Fruit fly (Drosophila melanogaster) whole organism, embryonic: Measurements from ENCODE around the gene Pp2A-29B.
A peak's percentile ranks its signal among the peaks of the same experiment; 100 is the strongest.

Experiments used
- ATbp ChIP-seq: fragments of 200-800 bp; sonication (Bioruptor generic); optimal IDR thresholded peaks from 2 replicates; lab custom pipeline; 2017; ENCODE audit warnings: missing biosample characterization, mild to moderate bottlenecking, missing genetic modification characterization, missing genetic modification reagents
- Abd-B ChIP-seq: fragments of 200-800 bp; sonication (Bioruptor generic); optimal IDR thresholded peaks from 2 replicates; lab custom pipeline; 2018; ENCODE audit warnings: missing biosample characterization, mild to moderate bottlenecking, missing genetic modification characterization, moderate library complexity
- B-H1 ChIP-seq: fragments of 200-800 bp; sonication (Bioruptor generic); IDR thresholded peaks from 3 replicates; pipeline ENCODE4 v1.3.6; 2022; ENCODE audit warnings: missing biosample characterization, missing genetic modification characterization
- Bgb ChIP-seq: fragments of 200-800 bp; sonication (Bioruptor generic); IDR thresholded peaks from 2 replicates; pipeline ENCODE4 v1.3.6; 2022; ENCODE audit warnings: missing biosample characterization, missing genetic modification characterization; ENCODE audit not compliant: partially characterized antibody
- C15 ChIP-seq: fragments of 200-800 bp; sonication (Bioruptor generic); IDR thresholded peaks from 3 replicates; pipeline ENCODE4 v1.3.6; 2022; ENCODE audit warnings: missing biosample characterization, missing genetic modification characterization
- CG10267 ChIP-seq: fragments of 200-800 bp; sonication (Bioruptor generic); optimal IDR thresholded peaks from 2 replicates; lab custom pipeline; 2018; ENCODE audit warnings: missing biosample characterization, mild to moderate bottlenecking, missing genetic modification characterization, moderate library complexity
- CG10321 ChIP-seq: fragments of 200-800 bp; sonication (Bioruptor generic); IDR thresholded peaks from 2 replicates; pipeline ENCODE4 v1.3.6; 2022; ENCODE audit warnings: missing biosample characterization, missing genetic modification characterization
- CG10366 ChIP-seq: fragments of 200-800 bp; sonication (Bioruptor generic); IDR thresholded peaks from 2 replicates; pipeline ENCODE4 v1.3.6; 2022; ENCODE audit warnings: missing biosample characterization, missing genetic modification characterization
- CG10543 ChIP-seq: fragments of 200-800 bp; sonication (Bioruptor generic); optimal IDR thresholded peaks from 3 replicates; lab custom pipeline; 2017; ENCODE audit warnings: missing biosample characterization, mild to moderate bottlenecking, missing genetic modification characterization, moderate library complexity
- CG10654 ChIP-seq: fragments of 200-800 bp; sonication (Bioruptor generic); optimal IDR thresholded peaks from 2 replicates; lab custom pipeline; 2016; ENCODE audit warnings: missing biosample characterization, missing genetic modification characterization
- CG10959 ChIP-seq: fragments of 200-800 bp; sonication (Bioruptor generic); IDR thresholded peaks from 2 replicates; pipeline ENCODE4 v1.3.6; 2022; ENCODE audit warnings: missing biosample characterization, missing genetic modification characterization
- CG11093 ChIP-seq: fragments of 200-800 bp; sonication (Bioruptor generic); IDR thresholded peaks from 3 replicates; pipeline ENCODE4 v1.3.6; 2022; ENCODE audit warnings: missing biosample characterization, missing genetic modification characterization
- CG11456 ChIP-seq: fragments of 200-800 bp; sonication (Bioruptor generic); IDR thresholded peaks from 3 replicates; pipeline ENCODE4 v1.3.6; 2022; ENCODE audit warnings: missing biosample characterization, missing genetic modification characterization
- CG13296 ChIP-seq: fragments of 200-800 bp; sonication (Bioruptor generic); optimal IDR thresholded peaks from 3 replicates; lab custom pipeline; 2018; ENCODE audit warnings: missing biosample characterization, mild to moderate bottlenecking, missing genetic modification characterization
- CG14014 ChIP-seq: fragments of 200-800 bp; sonication (Bioruptor generic); IDR thresholded peaks from 2 replicates; pipeline ENCODE4 v1.3.6; 2022; ENCODE audit warnings: missing biosample characterization, missing genetic modification characterization
- CG15011 ChIP-seq: fragments of 200-800 bp; sonication (Bioruptor generic); optimal IDR thresholded peaks from 3 replicates; lab custom pipeline; 2018; ENCODE audit warnings: missing biosample characterization, mild to moderate bottlenecking, missing genetic modification characterization
- CG17328 ChIP-seq: fragments of 200-800 bp; sonication (Bioruptor generic); IDR thresholded peaks from 2 replicates; pipeline ENCODE4 v1.3.6; 2022; ENCODE audit warnings: missing biosample characterization, missing genetic modification characterization
- CG17359 ChIP-seq: fragments of 200-800 bp; sonication (Bioruptor generic); optimal IDR thresholded peaks from 3 replicates; lab custom pipeline; 2018; ENCODE audit warnings: missing biosample characterization, mild to moderate bottlenecking, missing genetic modification characterization, moderate library complexity
- CG17612 ChIP-seq: fragments of 200-800 bp; sonication (Bioruptor generic); IDR thresholded peaks from 2 replicates; pipeline ENCODE4 v1.3.6; 2022; ENCODE audit warnings: missing biosample characterization, missing genetic modification characterization
- CG2199 ChIP-seq: fragments of 200-800 bp; sonication (Bioruptor generic); IDR thresholded peaks from 3 replicates; pipeline ENCODE4 v1.3.6; 2022; ENCODE audit warnings: missing biosample characterization, missing genetic modification characterization
- CG32772 ChIP-seq: fragments of 200-800 bp; sonication (Bioruptor generic); IDR thresholded peaks from 2 replicates; pipeline ENCODE4 v1.3.6; 2022; ENCODE audit warnings: missing biosample characterization, missing genetic modification characterization
- CG43689 ChIP-seq: fragments of 200-800 bp; sonication (Bioruptor generic); IDR thresholded peaks from 2 replicates; pipeline ENCODE4 v1.3.6; 2022; ENCODE audit warnings: missing biosample characterization, missing genetic modification characterization
- CG6272 ChIP-seq: fragments of 200-800 bp; sonication (Bioruptor generic); IDR thresholded peaks from 2 replicates; pipeline ENCODE4 v1.3.6; 2022; ENCODE audit warnings: missing biosample characterization, missing genetic modification characterization
- CG9932 ChIP-seq: fragments of 200-800 bp; sonication (Bioruptor generic); IDR thresholded peaks from 2 replicates; pipeline ENCODE4 v1.3.6; 2022; ENCODE audit warnings: missing biosample characterization, missing genetic modification characterization
- Chrac-16 ChIP-seq: fragments of 200-800 bp; sonication (Bioruptor generic); optimal IDR thresholded peaks from 3 replicates; lab custom pipeline; 2016; ENCODE audit warnings: missing biosample characterization, missing genetic modification characterization
- Deaf1 ChIP-seq: fragments of 200-800 bp; optimal IDR thresholded peaks from 3 replicates; lab custom pipeline; 2019; ENCODE audit warnings: missing biosample characterization, mild to moderate bottlenecking, missing genetic modification characterization, moderate library complexity
- E2f2 ChIP-seq: fragments of 200-800 bp; sonication (Bioruptor generic); IDR thresholded peaks from 2 replicates; pipeline ENCODE4 v1.3.6; 2022; ENCODE audit warnings: missing biosample characterization, missing genetic modification characterization
- Elba2 ChIP-seq: fragments of 200-800 bp; sonication (Bioruptor generic); optimal IDR thresholded peaks from 3 replicates; lab custom pipeline; 2016; ENCODE audit warnings: missing biosample characterization, missing genetic modification characterization
- Gsc ChIP-seq: fragments of 200-800 bp; sonication (Bioruptor generic); IDR thresholded peaks from 2 replicates; pipeline ENCODE4 v1.3.6; 2022; ENCODE audit warnings: missing biosample characterization, missing genetic modification characterization
- Gug ChIP-seq: fragments of 200-800 bp; sonication (Bioruptor generic); IDR thresholded peaks from 4 replicates; pipeline ENCODE4 v1.3.6; 2022; ENCODE audit warnings: missing biosample characterization, missing genetic modification characterization
- HLH54F ChIP-seq: fragments of 200-800 bp; sonication (Bioruptor generic); optimal IDR thresholded peaks from 3 replicates; lab custom pipeline; 2016; ENCODE audit warnings: missing biosample characterization, missing genetic modification characterization
- Mes4 ChIP-seq: fragments of 200-800 bp; sonication (Bioruptor generic); optimal IDR thresholded peaks from 2 replicates; lab custom pipeline; 2016; ENCODE audit warnings: missing biosample characterization, missing genetic modification characterization
- NC2β ChIP-seq: fragments of 200-800 bp; sonication (Bioruptor generic); optimal IDR thresholded peaks from 2 replicates; lab custom pipeline; 2016; ENCODE audit warnings: missing biosample characterization, missing genetic modification characterization
- Ravus ChIP-seq: fragments of 200-800 bp; sonication (Bioruptor generic); IDR thresholded peaks from 2 replicates; pipeline ENCODE4 v1.3.6; 2022; ENCODE audit warnings: missing biosample characterization, missing genetic modification characterization
- Rx ChIP-seq: fragments of 200-800 bp; sonication (Bioruptor generic); IDR thresholded peaks from 2 replicates; pipeline ENCODE4 v1.3.6; 2022; ENCODE audit warnings: missing biosample characterization, missing genetic modification characterization
- Xrp1 ChIP-seq: fragments of 200-800 bp; sonication (Bioruptor generic); IDR thresholded peaks from 2 replicates; pipeline ENCODE4 v1.3.6; 2022; ENCODE audit warnings: missing biosample characterization, missing genetic modification characterization
- aop ChIP-seq: fragments of 200-800 bp; sonication (Bioruptor generic); IDR thresholded peaks from 2 replicates; pipeline ENCODE4 v1.3.6; 2022; ENCODE audit warnings: missing biosample characterization, missing genetic modification characterization
- bcd ChIP-seq: fragments of 200-800 bp; sonication (Bioruptor generic); optimal IDR thresholded peaks from 2 replicates; lab custom pipeline; 2017; ENCODE audit warnings: missing biosample characterization, mild to moderate bottlenecking, missing genetic modification characterization
- bigmax ChIP-seq: fragments of 200-800 bp; sonication (Bioruptor generic); optimal IDR thresholded peaks from 2 replicates; lab custom pipeline; 2018; ENCODE audit warnings: missing biosample characterization, mild to moderate bottlenecking, missing genetic modification characterization
- cad ChIP-seq: fragments of >200 bp; optimal IDR thresholded peaks from 2 replicates; lab custom pipeline; 2017; ENCODE audit warnings: missing biosample characterization, missing genetic modification characterization
- dpn ChIP-seq, 2 experiments: fragments of 200-800 bp; sonication (Bioruptor generic); optimal IDR thresholded peaks; 3 replicates each; lab custom pipeline; 2016; ENCODE audit warnings: missing biosample characterization in 2 of 2, missing genetic modification characterization in 2 of 2
- jing ChIP-seq: fragments of 200-800 bp; sonication (Bioruptor generic); optimal IDR thresholded peaks from 2 replicates; lab custom pipeline; 2018; ENCODE audit warnings: missing biosample characterization, mild to moderate bottlenecking, missing genetic modification characterization
- knrl ChIP-seq: fragments of 200-800 bp; sonication (Bioruptor generic); IDR thresholded peaks from 3 replicates; pipeline ENCODE4 v1.3.6; 2022; ENCODE audit warnings: missing biosample characterization, missing genetic modification characterization; ENCODE audit not compliant: partially characterized antibody
- lilli ChIP-seq: fragments of 200-800 bp; sonication (Bioruptor generic); optimal IDR thresholded peaks from 3 replicates; lab custom pipeline; 2016; ENCODE audit warnings: missing biosample characterization, missing genetic modification characterization
- oc ChIP-seq: fragments of 200-800 bp; sonication (Bioruptor generic); optimal IDR thresholded peaks from 2 replicates; lab custom pipeline; 2018; ENCODE audit warnings: missing biosample characterization, mild to moderate bottlenecking, missing genetic modification characterization, moderate library complexity
- run ChIP-seq: fragments of 200-800 bp; sonication (Bioruptor generic); optimal IDR thresholded peaks from 3 replicates; lab custom pipeline; 2018; ENCODE audit warnings: missing biosample characterization, mild to moderate bottlenecking, missing genetic modification characterization
- slou ChIP-seq: fragments of 200-800 bp; sonication (Bioruptor generic); optimal IDR thresholded peaks from 3 replicates; lab custom pipeline; 2016; ENCODE audit warnings: missing biosample characterization, missing genetic modification characterization
- sug ChIP-seq: fragments of 200-800 bp; optimal IDR thresholded peaks from 2 replicates; lab custom pipeline; 2019; ENCODE audit warnings: missing biosample characterization, mild to moderate bottlenecking, missing genetic modification characterization, moderate library complexity
- tll ChIP-seq, 2 experiments: fragments of 200-800 bp in 1 of 2; fragments of >200 bp in 1 of 2; sonication (Bioruptor generic) in 1 of 2; optimal IDR thresholded peaks; 2 replicates each; lab custom pipeline; 2017 to 2019; ENCODE audit warnings: missing biosample characterization in 2 of 2, missing genetic modification characterization in 2 of 2, mild to moderate bottlenecking in 1 of 2, moderate library complexity in 1 of 2
- vfl ChIP-seq: fragments of 200-800 bp; sonication (Bioruptor generic); optimal IDR thresholded peaks from 2 replicates; lab custom pipeline; 2016; ENCODE audit warnings: missing biosample characterization, missing genetic modification characterization
- vnd ChIP-seq: fragments of 200-800 bp; sonication (Bioruptor generic); IDR thresholded peaks from 3 replicates; pipeline ENCODE4 v1.3.6; 2022; ENCODE audit warnings: missing biosample characterization, missing genetic modification characterization; ENCODE audit not compliant: partially characterized antibody
- vvl ChIP-seq: fragments of 200-800 bp; sonication (Bioruptor generic); IDR thresholded peaks from 2 replicates; pipeline ENCODE4 v1.3.6; 2022; ENCODE audit warnings: missing biosample characterization, missing genetic modification characterization

The Pp2A-29B gene

DNA sequence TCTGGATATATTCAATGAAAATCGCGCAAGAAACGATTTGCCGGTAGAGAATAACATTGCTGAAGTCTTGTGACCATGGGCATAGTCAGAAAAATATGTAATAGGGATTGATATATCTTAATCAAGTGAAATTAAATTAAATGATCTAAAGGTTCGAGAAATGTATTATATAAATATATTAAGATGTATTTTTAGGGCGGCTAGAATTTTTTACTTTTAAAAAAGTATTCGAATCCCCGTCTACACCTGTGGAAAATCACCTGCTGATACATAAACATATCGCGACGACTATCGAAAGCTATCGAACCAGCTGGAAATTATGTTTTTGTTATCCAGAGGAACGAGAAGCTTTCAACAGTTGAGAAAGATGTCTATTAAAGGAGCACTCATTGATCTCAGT is 10.9 kb downstream of the Pp2A-29B start, which contains the start of the genes CG13390 and CG17294 (continued):
- TF ChIP-seq knrl (GFP tag; lab: Robert Waterston, UW): peak; percentile 76
- TF ChIP-seq C15 (GFP tag; lab: Robert Waterston, UW): peak; percentile 99
- TF ChIP-seq CG10321 (GFP tag; lab: Robert Waterston, UW): peak; percentile 90
- peak; percentile 99 for TF ChIP-seq Rx
- peak; percentile 90 for TF ChIP-seq NC2β (GFP tag; lab: Kevin White, UChicago)
- TF ChIP-seq vfl (GFP tag; lab: Kevin White, UChicago): peak; percentile 96
- TF ChIP-seq oc (tag; lab: Kevin White, UChicago): peak; percentile 100
- TF ChIP-seq CG10959 (GFP tag; lab: Robert Waterston, UW): peak; percentile 99
- peak; percentile 99 for TF ChIP-seq CG11456
- peak; percentile 98 for TF ChIP-seq ATbp (GFP tag; lab: Kevin White, UChicago)
- peak; percentile 99 for TF ChIP-seq slou
- TF ChIP-seq aop (GFP tag; lab: Robert Waterston, UW): peak; percentile 97
- TF ChIP-seq CG17612 (GFP tag; lab: Robert Waterston, UW): peak; percentile 99
- peak; percentile 99 for TF ChIP-seq CG10366
- TF ChIP-seq E2f2 (GFP tag; lab: Robert Waterston, UW): peak; percentile 92
- peak; percentile 100 for TF ChIP-seq CG13296 (GFP tag; lab: Kevin White, UChicago)
- peak; percentile 98 for TF ChIP-seq CG10267 (tag; lab: Kevin White, UChicago)
- TF ChIP-seq Deaf1 (tag; lab: Kevin White, UChicago): peak; percentile 92
- peak; percentile 98 for TF ChIP-seq CG10543
- peak; percentile 99 for TF ChIP-seq lilli (GFP tag; lab: Kevin White, UChicago)
- peak; percentile 99 for TF ChIP-seq Gug
- TF ChIP-seq CG6272: peak; percentile 99
- TF ChIP-seq bcd (GFP tag; lab: Kevin White, UChicago): peak; percentile 99
- peak; percentile 99 for TF ChIP-seq Chrac-16 (GFP tag; lab: Kevin White, UChicago)
- TF ChIP-seq CG2199 (GFP tag; lab: Robert Waterston, UW): peak; percentile 99
- TF ChIP-seq tll (GFP tag; optimal IDR thresholded peaks at IDR 0.05; lab: Kevin White, UChicago): peak in 1 of 2 experiments; percentile 84
- TF ChIP-seq Xrp1 (GFP tag; lab: Robert Waterston, UW): peak; percentile 100
- peak; percentile 99 for TF ChIP-seq Ravus
- peak; percentile 100 for TF ChIP-seq CG17359 (tag; lab: Kevin White, UChicago)
- TF ChIP-seq Abd-B (GFP tag; lab: Kevin White, UChicago): peak; percentile 100
- TF ChIP-seq dpn (GFP tag; optimal IDR thresholded peaks at IDR 0.05; lab: Kevin White, UChicago): peak; percentile 96 to 100
- peak; percentile 98 for TF ChIP-seq Gsc (GFP tag; lab: Robert Waterston, UW)
- peak; percentile 82 for TF ChIP-seq Elba2 (GFP tag; lab: Kevin White, UChicago)
- peak; percentile 99 for TF ChIP-seq jing (GFP tag; lab: Kevin White, UChicago)
- TF ChIP-seq CG9932: peak; percentile 100
- peak; percentile 99 for TF ChIP-seq B-H1 (GFP tag; lab: Robert Waterston, UW)
- TF ChIP-seq CG32772 (GFP tag; lab: Robert Waterston, UW): peak; percentile 100
- peak; percentile 84 for TF ChIP-seq Mes4 (GFP tag; lab: Kevin White, UChicago)
- peak; percentile 95 for TF ChIP-seq HLH54F
- peak; percentile 99 for TF ChIP-seq CG10654
- peak; percentile 100 for TF ChIP-seq CG14014 (GFP tag; lab: Robert Waterston, UW)
- TF ChIP-seq vnd (GFP tag; lab: Robert Waterston, UW): peak; percentile 63
- TF ChIP-seq sug: peak; percentile 99
- no peak for TF ChIP-seq cad (GFP tag; lab: Kevin White, UChicago)
- TF ChIP-seq bigmax: peak; percentile 83
- peak; percentile 99 for TF ChIP-seq CG43689 (GFP tag; lab: Robert Waterston, UW)
- TF ChIP-seq vvl (GFP tag; lab: Robert Waterston, UW): peak; percentile 100
- TF ChIP-seq Bgb: peak; percentile 71
- peak; percentile 100 for TF ChIP-seq CG17328 (GFP tag; lab: Robert Waterston, UW)
- peak; percentile 99 for TF ChIP-seq CG15011 (GFP tag; lab: Kevin White, UChicago)
- peak; percentile 99 for TF ChIP-seq CG11093 (GFP tag; lab: Robert Waterston, UW)
- TF ChIP-seq run (tag; lab: Kevin White, UChicago): peak; percentile 99
